Fruit fly (Drosophila melanogaster): ENCODE measurements around the gene Sfp26Ac.

The Sfp26Ac gene

dm6 chr2L:5904585-5904984, 20.0 kb upstream of the Sfp26Ac start, which contains the start of gene CG9021:
Gene CG9021 (minus strand): TSS chr2L:5904689.
- no peak for TF ChIP-seq Rel (GFP tag; optimal IDR thresholded peaks at IDR 0.05)
- TF ChIP-seq Rel (tag; optimal IDR thresholded peaks at IDR 0.05), result no peak
- peak; percentile 27 for TF ChIP-seq GATAd (GFP tag; optimal IDR thresholded peaks at IDR 0.05)
- no peak for TF ChIP-seq CrebA (GFP tag; optimal IDR thresholded peaks at IDR 0.05; ENCODE audit: borderline replicate concordance)
- peak; percentile 69 for TF ChIP-seq h (GFP tag; optimal IDR thresholded peaks at IDR 0.05)
- no peak for TF ChIP-seq jim (GFP tag; optimal IDR thresholded peaks at IDR 0.05)
- TF ChIP-seq usp (GFP tag; optimal IDR thresholded peaks at IDR 0.05), result no peak
- peak; percentile 63 for TF ChIP-seq CG9705 (GFP tag; optimal IDR thresholded peaks at IDR 0.05)
- TF ChIP-seq ey (GFP tag; optimal IDR thresholded peaks at IDR 0.05), result peak; percentile 21
- TF ChIP-seq lola (GFP tag; optimal IDR thresholded peaks at IDR 0.05), result no peak
- peak; percentile 51 for TF ChIP-seq Jra (GFP tag; optimal IDR thresholded peaks at IDR 0.05)
- TF ChIP-seq Mio (GFP tag; optimal IDR thresholded peaks at IDR 0.05), result no peak
- no peak for TF ChIP-seq N (GFP tag; optimal IDR thresholded peaks at IDR 0.05)
- peak; percentile 91 for TF ChIP-seq Hr83 (GFP tag; optimal IDR thresholded peaks at IDR 0.05; ENCODE audit: poor library complexity, severe bottlenecking)
- peak; percentile 54 for TF ChIP-seq dsf (GFP tag; optimal IDR thresholded peaks at IDR 0.05; ENCODE audit: borderline replicate concordance)
- TF ChIP-seq rgr (GFP tag; optimal IDR thresholded peaks at IDR 0.05), result peak; percentile 76
- TF ChIP-seq OdsH (GFP tag; optimal IDR thresholded peaks at IDR 0.05), result peak; percentile 71
- no peak for TF ChIP-seq brk (GFP tag; optimal IDR thresholded peaks at IDR 0.05)
- TF ChIP-seq Hr78 (GFP tag; optimal IDR thresholded peaks at IDR 0.05), result no peak
- peak; percentile 48 for TF ChIP-seq psq (GFP tag; optimal IDR thresholded peaks at IDR 0.05)
- no peak for TF ChIP-seq dl (GFP tag; optimal IDR thresholded peaks at IDR 0.05; ENCODE audit: insufficient read depth in 1 of 2, partially characterized antibody in 2 of 2)
- TF ChIP-seq woc (GFP tag; optimal IDR thresholded peaks at IDR 0.05), result no peak
- peak in 1 of 2 experiments; percentile 52 for TF ChIP-seq foxo (GFP tag; optimal IDR thresholded peaks at IDR 0.05)
- no peak for TF ChIP-seq Abd-B (GFP tag; optimal IDR thresholded peaks at IDR 0.05)
- peak; percentile 32 for TF ChIP-seq CG32264 (GFP tag; optimal IDR thresholded peaks at IDR 0.05)
- TF ChIP-seq dmrt93B (GFP tag; optimal IDR thresholded peaks at IDR 0.05), result peak; percentile 49
- peak; percentile 76 for TF ChIP-seq br (GFP tag; optimal IDR thresholded peaks at IDR 0.05)
- TF ChIP-seq fru (GFP tag; optimal IDR thresholded peaks at IDR 0.05), result peak; percentile 30
- no peak for TF ChIP-seq Myc (optimal IDR thresholded peaks at IDR 0.05)
- peak; percentile 88 for TF ChIP-seq Hnf4 (GFP tag; optimal IDR thresholded peaks at IDR 0.05)
- TF ChIP-seq Vsx2 (GFP tag; optimal IDR thresholded peaks at IDR 0.05; ENCODE audit: partially characterized antibody), result no peak
- no peak for TF ChIP-seq sage (GFP tag; optimal IDR thresholded peaks at IDR 0.05)
- peak; percentile 49 for TF ChIP-seq Sp1 (GFP tag; optimal IDR thresholded peaks at IDR 0.05)
- no peak for TF ChIP-seq Dfd (GFP tag; optimal IDR thresholded peaks at IDR 0.05)
- TF ChIP-seq sv (GFP tag; optimal IDR thresholded peaks at IDR 0.05), result no peak
- no peak for TF ChIP-seq pan (optimal IDR thresholded peaks at IDR 0.05)
- TF ChIP-seq tai (GFP tag; optimal IDR thresholded peaks at IDR 0.05), result peak; percentile 87
- TF ChIP-seq Dif (GFP tag; optimal IDR thresholded peaks at IDR 0.05; ENCODE audit: partially characterized antibody), result no peak
- peak; percentile 32 for TF ChIP-seq HLH106 (tag; optimal IDR thresholded peaks at IDR 0.05)

- TF ChIP-seq rgr (GFP tag; optimal IDR thresholded peaks at IDR 0.05), result no peak
- no peak for TF ChIP-seq OdsH (GFP tag; optimal IDR thresholded peaks at IDR 0.05)
- TF ChIP-seq h (GFP tag; optimal IDR thresholded peaks at IDR 0.05), result no peak
- no peak for TF ChIP-seq Hr83 (GFP tag; optimal IDR thresholded peaks at IDR 0.05; ENCODE audit: poor library complexity, severe bottlenecking)
- no peak for TF ChIP-seq dl (GFP tag; optimal IDR thresholded peaks at IDR 0.05; ENCODE audit: insufficient read depth in 1 of 2, partially characterized antibody in 2 of 2)
- no peak for TF ChIP-seq usp (GFP tag; optimal IDR thresholded peaks at IDR 0.05)
These were observed 18.3 kb upstream of the Sfp26Ac start for dm6 chr2L:5902898-5903297.

dm6 chr2L:5901553-5901952, 17.0 kb upstream of the Sfp26Ac start:
- TF ChIP-seq pan (optimal IDR thresholded peaks at IDR 0.05), result no peak
- TF ChIP-seq psq (GFP tag; optimal IDR thresholded peaks at IDR 0.05), result no peak
- no peak for TF ChIP-seq jim (GFP tag; optimal IDR thresholded peaks at IDR 0.05)
- TF ChIP-seq h (GFP tag; optimal IDR thresholded peaks at IDR 0.05), result no peak
- TF ChIP-seq fru (GFP tag; optimal IDR thresholded peaks at IDR 0.05), result no peak
- TF ChIP-seq Hr78 (GFP tag; optimal IDR thresholded peaks at IDR 0.05), result no peak
- TF ChIP-seq Jra (GFP tag; optimal IDR thresholded peaks at IDR 0.05), result no peak
- TF ChIP-seq Myc (optimal IDR thresholded peaks at IDR 0.05), result no peak
- no peak for TF ChIP-seq GATAd (GFP tag; optimal IDR thresholded peaks at IDR 0.05)

All from whole organism, wandering third instar larva.